Fruit fly (Drosophila melanogaster): ENCODE measurements around the gene ndl.

The ndl gene

dm6 chr3L:6551816-6552371, 51.3 kb downstream of the ndl start (continued):
- TF ChIP-seq pzg (GFP tag; optimal IDR thresholded peaks at IDR 0.05), result no peak
- TF ChIP-seq CG9932 (GFP tag; IDR thresholded peaks at IDR 0.05), result 0 out of 2 replicates have a peak, but pooled peaks have one; percentile 14
- 0 out of 3 replicates have a peak, but pooled peaks have one; percentile 26 for TF ChIP-seq Aef1 (GFP tag; IDR thresholded peaks at IDR 0.05)
- no peak; the same call in 1 of the 2 replicates for TF ChIP-seq CG31224 (GFP tag; IDR thresholded peaks at IDR 0.05)
- no peak for TF ChIP-seq emc (GFP tag; optimal IDR thresholded peaks at IDR 0.05)
- TF ChIP-seq crp (GFP tag; optimal IDR thresholded peaks at IDR 0.05), result no peak
- peak in 1 of 2 experiments; percentile 50 for TF ChIP-seq Eip74EF (GFP tag; optimal IDR thresholded peaks at IDR 0.05)
- no peak for TF ChIP-seq CG14965 (GFP tag; optimal IDR thresholded peaks at IDR 0.05; ENCODE audit: borderline replicate concordance)
- peak; percentile 61; the same call in 1 of the 2 replicates for TF ChIP-seq lmd (GFP tag; IDR thresholded peaks at IDR 0.05)
- peak; percentile 37 for TF ChIP-seq CG10431 (GFP tag; optimal IDR thresholded peaks at IDR 0.05)
- TF ChIP-seq CG12769 (tag; optimal IDR thresholded peaks at IDR 0.05), result peak; percentile 49
- no peak for TF ChIP-seq cad (GFP tag; optimal IDR thresholded peaks at IDR 0.05)
- peak; percentile 58 for TF ChIP-seq fd96Cb (tag; optimal IDR thresholded peaks at IDR 0.05)
- TF ChIP-seq Mrtf (GFP tag; IDR thresholded peaks at IDR 0.05), result no peak
- peak; percentile 48 for TF ChIP-seq CG10543 (GFP tag; optimal IDR thresholded peaks at IDR 0.05)
- TF ChIP-seq CG17361 (GFP tag; IDR thresholded peaks at IDR 0.05), result peak; percentile 72
- no peak for TF ChIP-seq crc (GFP tag; optimal IDR thresholded peaks at IDR 0.05)
- no peak for TF ChIP-seq Bdp1 (GFP tag; optimal IDR thresholded peaks at IDR 0.05)
- no peak for TF ChIP-seq CG12299 (tag; optimal IDR thresholded peaks at IDR 0.05)
- no peak for TF ChIP-seq pnt (GFP tag; optimal IDR thresholded peaks at IDR 0.05)
- TF ChIP-seq Neu2 (GFP tag; optimal IDR thresholded peaks at IDR 0.05; ENCODE audit: borderline replicate concordance), result no peak
- TF ChIP-seq CG2712 (tag; optimal IDR thresholded peaks at IDR 0.05), result peak; percentile 81
- TF ChIP-seq CG8359 (GFP tag; optimal IDR thresholded peaks at IDR 0.05; ENCODE audit: borderline replicate concordance), result no peak
- peak; percentile 49 for TF ChIP-seq BtbVII (GFP tag; optimal IDR thresholded peaks at IDR 0.05)
- peak; percentile 44 for TF ChIP-seq CG1529 (GFP tag; optimal IDR thresholded peaks at IDR 0.05)
- no peak for TF ChIP-seq Atf3 (GFP tag; optimal IDR thresholded peaks at IDR 0.05)
- TF ChIP-seq CG4424 (GFP tag; optimal IDR thresholded peaks at IDR 0.05), result peak; percentile 35
- peak; percentile 5 for TF ChIP-seq Usf (GFP tag; optimal IDR thresholded peaks at IDR 0.05)
- no peak for TF ChIP-seq pum (GFP tag; optimal IDR thresholded peaks at IDR 0.05)
- no peak for TF ChIP-seq CG14441 (GFP tag; IDR thresholded peaks at IDR 0.05)
- TF ChIP-seq CG10274 (GFP tag; optimal IDR thresholded peaks at IDR 0.05), result no peak
- TF ChIP-seq Hr39 (optimal IDR thresholded peaks at IDR 0.05), result no peak
- TF ChIP-seq CG9215 (GFP tag; IDR thresholded peaks at IDR 0.05), result no peak
- no peak for TF ChIP-seq CG34224 (GFP tag; IDR thresholded peaks at IDR 0.05; ENCODE audit: partially characterized antibody)
- TF ChIP-seq CG3838 (GFP tag; optimal IDR thresholded peaks at IDR 0.05), result no peak
- TF ChIP-seq CG32767 (GFP tag; IDR thresholded peaks at IDR 0.05), result 0 out of 2 replicates have a peak, but pooled peaks have one; percentile 47
- no peak for TF ChIP-seq Gug (GFP tag; IDR thresholded peaks at IDR 0.05)
- no peak for TF ChIP-seq pita (GFP tag; optimal IDR thresholded peaks at IDR 0.05)
- no peak for TF ChIP-seq CG15073 (GFP tag; optimal IDR thresholded peaks at IDR 0.05)
- 0 out of 3 replicates have a peak, but pooled peaks have one; percentile 19 for TF ChIP-seq CG34422 (GFP tag; IDR thresholded peaks at IDR 0.05)
- no peak for TF ChIP-seq H15 (GFP tag; IDR thresholded peaks at IDR 0.05)
- TF ChIP-seq inv (GFP tag; IDR thresholded peaks at IDR 0.05; ENCODE audit: partially characterized antibody), result no peak
- TF ChIP-seq Six4 (GFP tag; optimal IDR thresholded peaks at IDR 0.05), result peak; percentile 5
- no peak for TF ChIP-seq eyg (GFP tag; optimal IDR thresholded peaks at IDR 0.05)
- no peak for TF ChIP-seq gt (GFP tag; IDR thresholded peaks at IDR 0.05)
- peak; percentile 83 for TF ChIP-seq gem (tag; optimal IDR thresholded peaks at IDR 0.05)
- TF ChIP-seq CG7271 (tag; optimal IDR thresholded peaks at IDR 0.05), result no peak
- no peak for TF ChIP-seq CG9797 (GFP tag; optimal IDR thresholded peaks at IDR 0.05)
- TF ChIP-seq ase (GFP tag; IDR thresholded peaks at IDR 0.05), result no peak
- TF ChIP-seq NC2α (GFP tag; optimal IDR thresholded peaks at IDR 0.05), result no peak
- TF ChIP-seq Opbp (GFP tag; IDR thresholded peaks at IDR 0.05; ENCODE audit: partially characterized antibody), result no peak

Measured in whole organism, embryonic.